Fruit fly (Drosophila melanogaster): ENCODE data around the gene CG7208.

Gene CG7208

DNA sequence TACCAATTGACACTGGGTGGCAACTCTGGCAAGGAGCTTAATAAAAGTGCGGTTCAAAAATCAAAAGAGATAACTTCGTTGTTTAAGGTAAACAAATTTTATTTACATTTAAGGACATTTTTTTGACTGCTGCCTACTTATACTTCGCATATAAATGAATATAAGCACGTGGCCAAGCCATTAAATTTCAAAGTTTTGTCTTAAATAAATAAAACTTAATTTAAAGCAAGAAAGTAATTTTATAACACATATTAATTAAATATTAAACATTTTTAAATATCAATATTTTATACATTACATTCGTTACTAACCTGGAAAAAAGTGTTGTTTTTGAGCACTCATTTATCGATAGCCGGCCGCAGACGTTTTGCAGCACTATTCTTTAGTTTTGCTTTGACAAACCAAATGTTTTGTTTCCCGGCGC is 3.2 kb upstream of the CG7208 start, which contains the start of the genes CG12321 and MED17 (continued):
- TF ChIP-seq sug (tag; optimal IDR thresholded peaks at IDR 0.05) (peak; percentile 81), tna (GFP tag; IDR thresholded peaks at IDR 0.05; ENCODE audit: partially characterized antibody) (no peak), nom (GFP tag; optimal IDR thresholded peaks at IDR 0.05) (peak; percentile 59), gsb (GFP tag; IDR thresholded peaks at IDR 0.05) (peak; percentile 46), CG8924 (tag; optimal IDR thresholded peaks at IDR 0.05) (peak; percentile 90), CG2116 (GFP tag; optimal IDR thresholded peaks at IDR 0.05) (peak; percentile 80), Hr78 (GFP tag; optimal IDR thresholded peaks at IDR 0.05) (no peak), CG7372 (GFP tag; IDR thresholded peaks at IDR 0.05) (peak; percentile 87), Lpt (GFP tag; optimal IDR thresholded peaks at IDR 0.05) (no peak), CG17385 (GFP tag; optimal IDR thresholded peaks at IDR 0.05) (peak; percentile 85), Chrac-16 (GFP tag; optimal IDR thresholded peaks at IDR 0.05) (peak; percentile 92), nmo (GFP tag; optimal IDR thresholded peaks at IDR 0.05) (peak; percentile 94), CG12236 (GFP tag; optimal IDR thresholded peaks at IDR 0.05) (no peak), br (optimal IDR thresholded peaks at IDR 0.05) (no peak), NFAT (GFP tag; IDR thresholded peaks at IDR 0.05) (peak; percentile 94), fd64A (GFP tag; optimal IDR thresholded peaks at IDR 0.05) (no peak), Bteb2 (GFP tag; optimal IDR thresholded peaks at IDR 0.05) (peak; percentile 66), slou (GFP tag; optimal IDR thresholded peaks at IDR 0.05) (peak; percentile 82), NC2α (GFP tag; optimal IDR thresholded peaks at IDR 0.05) (no peak), Antp (GFP tag; optimal IDR thresholded peaks at IDR 0.05) (peak; percentile 19), CG16779 (GFP tag; IDR thresholded peaks at IDR 0.05) (peak; percentile 82), Jarid2 (GFP tag; optimal IDR thresholded peaks at IDR 0.05) (peak; percentile 48), Abd-B (GFP tag; optimal IDR thresholded peaks at IDR 0.05) (peak; percentile 94), CG11696 (GFP tag; IDR thresholded peaks at IDR 0.05) (peak; percentile 54; the same call in 1 of the 2 replicates), lilli (GFP tag; optimal IDR thresholded peaks at IDR 0.05) (peak; percentile 84), CG10267 (tag; optimal IDR thresholded peaks at IDR 0.05) (peak; percentile 99), phol (tag; optimal IDR thresholded peaks at IDR 0.05) (peak; percentile 94), CG11695 (GFP tag; IDR thresholded peaks at IDR 0.05) (peak; percentile 70), Camta (GFP tag; optimal IDR thresholded peaks at IDR 0.05) (no peak), CG12219 (GFP tag; optimal IDR thresholded peaks at IDR 0.05) (peak; percentile 8), exex (tag; optimal IDR thresholded peaks at IDR 0.05) (peak; percentile 61), Dp (GFP tag; optimal IDR thresholded peaks at IDR 0.05) (peak; percentile 66), dm (GFP tag; optimal IDR thresholded peaks at IDR 0.05) (peak; percentile 12), ewg (GFP tag; optimal IDR thresholded peaks at IDR 0.05) (peak; percentile 82), CG13894 (tag; optimal IDR thresholded peaks at IDR 0.05) (no peak), Hr3 (GFP tag; optimal IDR thresholded peaks at IDR 0.05) (peak; percentile 96), CG11723 (GFP tag; optimal IDR thresholded peaks at IDR 0.05) (peak; percentile 82), Oaz (GFP tag; IDR thresholded peaks at IDR 0.05) (peak; percentile 50; the same call in 1 of the 2 replicates), row (GFP tag; IDR thresholded peaks at IDR 0.05) (peak; percentile 88), slbo (GFP tag; IDR thresholded peaks at IDR 0.05) (peak; percentile 97), cas (GFP tag; IDR thresholded peaks at IDR 0.05) (peak; percentile 83), CG3407 (GFP tag; optimal IDR thresholded peaks at IDR 0.05) (peak; percentile 70), CG32767 (GFP tag; IDR thresholded peaks at IDR 0.05) (peak; percentile 72), tll (GFP tag; optimal IDR thresholded peaks at IDR 0.05) (no peak), yki (optimal IDR thresholded peaks at IDR 0.05) (no peak), CG12659 (GFP tag; optimal IDR thresholded peaks at IDR 0.05) (peak; percentile 96), Deaf1 (tag; optimal IDR thresholded peaks at IDR 0.05) (no peak), Max (GFP tag; optimal IDR thresholded peaks at IDR 0.05) (peak; percentile 85), CG3065 (GFP tag; optimal IDR thresholded peaks at IDR 0.05) (peak; percentile 82), CG9797 (GFP tag; optimal IDR thresholded peaks at IDR 0.05) (peak; percentile 22), CG4282 (GFP tag; optimal IDR thresholded peaks at IDR 0.05) (no peak)
